Worm (Caenorhabditis elegans): Measurements from ENCODE around the gene Y59H11AR.4.

DNA sequence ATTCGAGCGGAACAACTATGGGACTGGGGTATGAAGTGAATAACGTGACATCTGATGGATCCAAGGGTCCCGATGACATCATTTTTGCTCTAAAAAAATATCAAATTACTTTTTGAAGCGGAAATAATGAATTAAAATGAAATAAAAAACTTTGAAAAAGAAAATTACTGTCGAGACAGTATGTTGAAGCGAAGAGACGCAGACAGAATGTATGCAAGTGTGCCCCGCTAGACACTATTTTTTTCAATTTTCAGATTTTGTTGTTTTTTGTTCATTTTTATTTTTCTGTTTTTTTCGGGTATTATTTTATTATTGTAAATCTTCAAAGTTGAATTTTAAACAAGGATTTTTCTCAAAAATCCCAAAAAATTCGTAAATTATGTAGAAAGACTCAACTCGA is 18.1 kb upstream of the Y59H11AR.4 start, which contains the start of gene F42A9.8:
- TF ChIP-seq B0019.2 (GFP tag; conservative IDR thresholded peaks at IDR 0.05) (no peak), nhr-120 (GFP tag; IDR thresholded peaks at IDR 0.05) (no peak), attf-5 (GFP tag; optimal IDR thresholded peaks at IDR 0.05) (no peak), snpc-4 (GFP tag; optimal IDR thresholded peaks at IDR 0.05) (no peak), snpc-4 (tag; optimal IDR thresholded peaks at IDR 0.05) (no peak), ztf-28 (GFP tag; IDR thresholded peaks at IDR 0.05) (no peak)

Data from whole organism, young adult.